Worm (Caenorhabditis elegans) whole organism, mixed stage, embryonic: ENCODE results near the gene vit-2.
A peak's percentile ranks its signal among the peaks of the same experiment; 100 is the strongest.

ENCODE experiments used
- M03D4.4 ChIP-seq: sonication (generic microtip); optimal IDR thresholded peaks from 2 replicates; lab custom pipeline; 2017; ENCODE audit warnings: mild to moderate bottlenecking, missing genetic modification characterization, missing compliant biosample characterization
- bed-3 ChIP-seq: fragments of 200-800 bp; sonication (Bioruptor generic); optimal IDR thresholded peaks from 3 replicates; lab custom pipeline; 2018; ENCODE audit warnings: mild to moderate bottlenecking, missing genetic modification characterization, moderate library complexity, missing compliant biosample characterization
- ceh-39 ChIP-seq: fragments of 150-350 bp; optimal IDR thresholded peaks from 2 replicates; lab custom pipeline; 2014; ENCODE audit warnings: missing biosample characterization, missing genetic modification characterization
- ceh-43 ChIP-seq: fragments of 200-800 bp; sonication (Bioruptor generic); optimal IDR thresholded peaks from 2 replicates; lab custom pipeline; 2018; ENCODE audit warnings: mild to moderate bottlenecking, missing genetic modification characterization, moderate library complexity, missing compliant biosample characterization
- ceh-83 ChIP-seq: fragments of 200-800 bp; sonication (Bioruptor generic); optimal IDR thresholded peaks from 2 replicates; lab custom pipeline; 2018; ENCODE audit warnings: mild to moderate bottlenecking, missing genetic modification characterization, missing compliant biosample characterization
- ces-1 ChIP-seq: fragments of 150-350 bp; optimal IDR thresholded peaks from 2 replicates; lab custom pipeline; 2014; ENCODE audit warnings: missing biosample characterization, missing genetic modification reagents, missing genetic modification characterization
- cnd-1 ChIP-seq: fragments of 200-800 bp; sonication (Bioruptor generic); optimal IDR thresholded peaks from 2 replicates; lab custom pipeline; 2018; ENCODE audit warnings: mild to moderate bottlenecking, missing genetic modification characterization, missing compliant biosample characterization
- drap-1 ChIP-seq: fragments of 200-800 bp; sonication (Bioruptor generic); optimal IDR thresholded peaks from 3 replicates; lab custom pipeline; 2018; ENCODE audit warnings: mild to moderate bottlenecking, missing genetic modification characterization, missing compliant biosample characterization
- elt-1 ChIP-seq: sonication (generic microtip); optimal IDR thresholded peaks from 2 replicates; lab custom pipeline; 2017; ENCODE audit warnings: missing genetic modification characterization, mild to moderate bottlenecking, missing compliant biosample characterization, antibody characterized with exemption, moderate library complexity, borderline replicate concordance; ENCODE audit not compliant: insufficient read depth
- elt-3 ChIP-seq: fragments of 150-350 bp; optimal IDR thresholded peaks from 2 replicates; lab custom pipeline; 2014; ENCODE audit warnings: missing biosample characterization, missing genetic modification characterization
- flh-1 ChIP-seq: fragments of 200-800 bp; sonication (Bioruptor generic); optimal IDR thresholded peaks from 2 replicates; lab custom pipeline; 2018; ENCODE audit warnings: mild to moderate bottlenecking, missing genetic modification characterization, moderate library complexity, missing compliant biosample characterization
- ham-2 ChIP-seq: fragments of 200-800 bp; sonication (Bioruptor generic); optimal IDR thresholded peaks from 2 replicates; lab custom pipeline; 2018; ENCODE audit warnings: mild to moderate bottlenecking, missing genetic modification characterization, missing compliant biosample characterization
- hlh-1 ChIP-seq: fragments of 150-350 bp; optimal IDR thresholded peaks from 2 replicates; lab custom pipeline; 2014; ENCODE audit warnings: missing biosample characterization, missing genetic modification reagents, missing genetic modification characterization
- lin-13 ChIP-seq: fragments of 150-350 bp; optimal IDR thresholded peaks from 2 replicates; lab custom pipeline; 2014; ENCODE audit warnings: missing biosample characterization, missing genetic modification characterization
- lin-32 ChIP-seq: fragments of 200-800 bp; sonication (Bioruptor generic); optimal IDR thresholded peaks from 2 replicates; lab custom pipeline; 2018; ENCODE audit warnings: mild to moderate bottlenecking, missing genetic modification characterization, missing compliant biosample characterization
- lsy-2 ChIP-seq: fragments of 150-350 bp; optimal IDR thresholded peaks from 2 replicates; lab custom pipeline; 2014; ENCODE audit warnings: missing biosample characterization, missing genetic modification characterization
- mab-5 ChIP-seq: fragments of 150-350 bp; optimal IDR thresholded peaks from 2 replicates; lab custom pipeline; 2014; ENCODE audit warnings: missing biosample characterization, missing genetic modification characterization
- mep-1 ChIP-seq: fragments of 150-350 bp; optimal IDR thresholded peaks from 2 replicates; lab custom pipeline; 2017; ENCODE audit warnings: missing biosample characterization, missing genetic modification reagents, missing genetic modification characterization, inconsistent platforms
- mls-2 ChIP-seq: sonication (generic microtip); optimal IDR thresholded peaks from 2 replicates; lab custom pipeline; 2016; ENCODE audit warnings: mild to moderate bottlenecking, missing genetic modification characterization, moderate library complexity, missing compliant biosample characterization
- nhr-12 ChIP-seq: fragments of 150-350 bp; optimal IDR thresholded peaks from 2 replicates; lab custom pipeline; 2014; ENCODE audit warnings: missing biosample characterization, missing genetic modification characterization
- nhr-2 ChIP-seq: fragments of 150-350 bp; optimal IDR thresholded peaks from 2 replicates; lab custom pipeline; 2014; ENCODE audit warnings: missing biosample characterization, missing genetic modification characterization
- nhr-237 ChIP-seq: fragments of 150-350 bp; optimal IDR thresholded peaks from 2 replicates; lab custom pipeline; 2014; ENCODE audit warnings: missing biosample characterization, missing genetic modification characterization
- nhr-28 ChIP-seq: fragments of 150-350 bp; optimal IDR thresholded peaks from 2 replicates; lab custom pipeline; 2014; ENCODE audit warnings: missing biosample characterization, missing genetic modification characterization
- nhr-76 ChIP-seq: sonication (generic microtip); optimal IDR thresholded peaks from 2 replicates; lab custom pipeline; 2017; ENCODE audit warnings: missing biosample characterization, missing genetic modification characterization
- pha-4 ChIP-seq: fragments of 150-350 bp; optimal IDR thresholded peaks from 2 replicates; lab custom pipeline; 2018; ENCODE audit warnings: missing biosample characterization, missing genetic modification reagents, missing genetic modification characterization
- sem-2 ChIP-seq: fragments of 200-800 bp; sonication (Bioruptor generic); optimal IDR thresholded peaks from 2 replicates; lab custom pipeline; 2018; ENCODE audit warnings: mild to moderate bottlenecking, missing genetic modification characterization, missing compliant biosample characterization
- snpc-4 ChIP-seq: fragments of 150-350 bp; optimal IDR thresholded peaks from 2 replicates; lab custom pipeline; 2014; ENCODE audit warnings: missing biosample characterization, missing genetic modification characterization
- sptf-1 ChIP-seq: sonication (generic microtip); optimal IDR thresholded peaks from 2 replicates; lab custom pipeline; 2017; ENCODE audit warnings: mild to moderate bottlenecking, missing genetic modification characterization, moderate library complexity, missing compliant biosample characterization
- tbx-8 ChIP-seq: fragments of 200-800 bp; sonication (Bioruptor generic); optimal IDR thresholded peaks from 2 replicates; lab custom pipeline; 2018; ENCODE audit warnings: mild to moderate bottlenecking, missing genetic modification characterization, moderate library complexity, missing compliant biosample characterization
- unc-120 ChIP-seq: sonication (generic microtip); optimal IDR thresholded peaks from 2 replicates; lab custom pipeline; 2017; ENCODE audit warnings: missing genetic modification characterization, missing compliant biosample characterization; ENCODE audit not compliant: poor library complexity, severe bottlenecking
- unc-39 ChIP-seq: fragments of 150-350 bp; optimal IDR thresholded peaks from 2 replicates; lab custom pipeline; 2014; ENCODE audit warnings: missing biosample characterization, missing genetic modification characterization
- unc-62 ChIP-seq: fragments of 150-350 bp; optimal IDR thresholded peaks from 2 replicates; lab custom pipeline; 2014; ENCODE audit warnings: missing biosample characterization, missing genetic modification reagents, missing genetic modification characterization
- zip-8 ChIP-seq: fragments of 150-350 bp; optimal IDR thresholded peaks from 2 replicates; lab custom pipeline; 2014; ENCODE audit warnings: missing biosample characterization, missing genetic modification characterization
- ztf-11 ChIP-seq: fragments of 150-350 bp; optimal IDR thresholded peaks from 2 replicates; lab custom pipeline; 2014; ENCODE audit warnings: missing biosample characterization, missing genetic modification characterization

The vit-2 gene

DNA sequence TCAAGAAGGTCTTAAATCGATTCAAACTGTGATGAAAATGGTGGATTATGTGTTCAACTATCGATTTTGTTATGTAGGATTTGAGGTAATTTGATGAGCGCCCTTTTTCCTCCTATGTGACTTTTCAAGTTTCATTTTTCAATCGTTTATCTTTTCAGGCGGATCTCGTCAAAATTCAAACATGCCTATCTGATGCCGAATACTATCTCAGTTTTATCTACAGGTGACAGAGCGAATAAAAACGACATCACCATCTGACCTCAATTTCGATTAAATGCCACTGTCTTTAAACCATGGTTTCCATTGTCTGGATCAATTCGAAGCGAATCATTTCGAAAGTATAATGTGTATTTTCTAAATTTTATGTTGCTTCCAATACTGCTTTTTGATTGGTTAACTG is 39.1 kb upstream of the vit-2 start:
- TF ChIP-seq elt-1 (tag; lab: Kevin White, UChicago) (peak; percentile 75), snpc-4 (tag; lab: Kevin White, UChicago) (no peak)

DNA sequence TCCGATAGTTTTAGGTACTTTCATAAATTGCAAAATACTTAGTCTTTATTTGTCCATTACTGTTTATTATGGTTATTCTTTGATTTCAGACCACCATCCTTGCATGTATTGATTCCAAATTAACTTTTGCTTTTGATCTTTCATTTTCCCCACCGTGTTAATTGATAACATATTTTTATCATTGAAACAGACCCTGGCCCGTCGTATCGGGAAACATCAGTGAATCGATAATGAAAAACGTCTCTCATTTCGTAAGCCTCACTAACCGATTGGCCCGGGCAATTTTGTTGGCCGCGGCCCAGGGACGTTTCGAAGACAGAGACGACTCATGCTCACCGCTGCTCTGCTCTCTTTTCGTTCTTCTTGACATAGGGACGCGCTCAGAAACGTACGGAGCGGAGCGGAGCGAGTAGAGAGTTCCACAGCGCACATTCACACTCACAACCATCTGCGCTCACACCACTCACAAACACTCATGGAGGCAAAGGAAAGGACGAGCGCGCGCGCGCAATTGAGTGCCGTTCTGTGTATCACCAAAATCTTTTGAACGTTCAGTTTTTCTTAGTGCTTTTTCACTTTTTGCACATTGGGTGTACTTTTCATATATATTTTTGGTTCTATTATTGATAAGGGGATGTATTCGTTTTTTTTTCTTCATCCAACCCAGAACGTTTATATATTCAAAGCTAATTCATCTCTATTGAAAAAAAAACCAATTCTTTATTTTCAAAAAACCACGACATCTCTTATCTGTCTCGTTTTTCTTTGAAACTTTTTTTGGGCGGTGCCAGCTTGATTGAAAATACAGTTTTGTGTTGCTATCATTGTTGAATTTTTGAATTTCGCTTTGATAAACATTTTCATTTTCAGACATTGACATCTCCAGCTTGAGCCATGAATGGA is 36.8 kb upstream of the vit-2 start, which contains the start of gene C24H10.2:
C24H10.2 (plus strand) TSS at position 853 of the 903 bp plus-strand sequence.
- TF ChIP-seq tbx-8 (GFP tag; lab: Kevin White, UChicago) (no peak), ham-2 (GFP tag; lab: Kevin White, UChicago) (no peak), mab-5 (no peak), flh-1 (GFP tag; lab: Kevin White, UChicago) (no peak), ceh-43 (GFP tag; lab: Kevin White, UChicago) (no peak), ceh-39 (no peak), ztf-11 (tag; lab: Kevin White, UChicago) (no peak), sem-2 (GFP tag; lab: Kevin White, UChicago) (no peak), mls-2 (tag; lab: Kevin White, UChicago) (peak; percentile 27), cnd-1 (tag; lab: Kevin White, UChicago) (peak; percentile 48), nhr-76 (tag; lab: Kevin White, UChicago) (no peak), M03D4.4 (no peak), sptf-1 (tag; lab: Kevin White, UChicago) (peak; percentile 9), nhr-237 (tag; lab: Kevin White, UChicago) (no peak), lin-13 (tag; lab: Kevin White, UChicago) (peak; percentile 3), lin-32 (no peak), pha-4 (peak; percentile 48), ceh-83 (no peak), mep-1 (tag; lab: Kevin White, UChicago) (no peak), drap-1 (GFP tag; lab: Kevin White, UChicago) (peak; percentile 22), ces-1 (no peak), snpc-4 (tag; lab: Kevin White, UChicago) (no peak), lsy-2 (tag; lab: Kevin White, UChicago) (no peak), unc-39 (no peak), zip-8 (no peak), unc-62 (GFP tag; lab: Kevin White, UChicago) (no peak), nhr-28 (tag; lab: Kevin White, UChicago) (no peak), nhr-12 (tag; lab: Kevin White, UChicago) (no peak), hlh-1 (tag; lab: Kevin White, UChicago) (no peak), elt-3 (tag; lab: Kevin White, UChicago) (no peak), nhr-2 (tag; lab: Kevin White, UChicago) (no peak), unc-120 (peak; percentile 45)

DNA sequence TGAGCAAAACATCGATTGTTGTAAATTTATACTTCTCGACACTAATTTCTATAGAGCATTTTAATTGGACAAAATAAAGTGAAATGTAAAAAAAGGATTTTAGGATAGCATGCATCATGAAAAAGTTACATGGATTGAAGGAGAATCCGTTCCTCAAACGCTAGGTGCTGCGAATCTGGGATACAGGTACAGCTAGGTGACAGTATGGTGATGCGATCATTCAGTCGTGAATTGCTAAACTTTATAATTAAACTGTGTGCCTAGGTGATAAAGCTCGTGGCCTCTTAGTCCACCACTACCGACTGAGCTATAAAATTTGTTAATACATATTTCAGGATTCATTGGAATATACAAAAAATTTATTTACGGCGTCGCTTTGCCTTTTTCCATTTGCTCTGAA is 34.3 kb upstream of the vit-2 start:
- TF ChIP-seq ceh-83 (no peak), elt-1 (tag; lab: Kevin White, UChicago) (no peak), snpc-4 (tag; lab: Kevin White, UChicago) (no peak), ces-1 (no peak), mep-1 (tag; lab: Kevin White, UChicago) (no peak), elt-3 (tag; lab: Kevin White, UChicago) (no peak), ceh-43 (GFP tag; lab: Kevin White, UChicago) (no peak), tbx-8 (GFP tag; lab: Kevin White, UChicago) (no peak), lsy-2 (tag; lab: Kevin White, UChicago) (no peak), hlh-1 (tag; lab: Kevin White, UChicago) (no peak), cnd-1 (tag; lab: Kevin White, UChicago) (no peak), ceh-39 (no peak), mab-5 (no peak), zip-8 (no peak), lin-32 (no peak), unc-62 (GFP tag; lab: Kevin White, UChicago) (no peak)

DNA sequence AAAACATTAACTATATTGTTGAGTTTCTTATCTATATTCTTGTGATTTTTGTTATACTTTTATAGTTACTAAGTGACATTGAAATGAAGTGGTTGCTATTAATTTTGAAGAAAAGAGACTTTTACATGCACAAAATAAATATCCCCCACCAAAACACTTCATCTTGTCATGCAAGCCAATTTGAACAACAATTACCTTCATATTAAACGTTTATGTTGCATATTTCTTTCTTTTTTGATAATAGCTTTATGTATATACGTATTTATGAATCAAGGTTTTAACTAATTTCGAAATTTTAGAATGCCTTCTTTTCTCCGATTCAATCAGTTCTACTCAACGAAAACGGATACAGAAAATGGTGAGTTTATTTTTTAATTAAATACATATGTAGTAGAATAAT is 33.0 kb upstream of the vit-2 start, which contains the start of gene clc-7:
clc-7 (plus strand) TSS at position 301 of the 400 bp plus-strand sequence.
- TF ChIP-seq lin-32, result no peak
- no peak for TF ChIP-seq ceh-43 (GFP tag; lab: Kevin White, UChicago)
- TF ChIP-seq zip-8, result no peak
- TF ChIP-seq bed-3 (GFP tag; lab: Kevin White, UChicago), result no peak
- TF ChIP-seq, all 35 proteins: peak for 0
